Fruit fly (Drosophila melanogaster) whole organism, embryonic: ENCODE measurements around the gene mRpS26.
A peak's percentile ranks its signal among the peaks of the same experiment; 100 is the strongest.

Experiments
- C15 ChIP-seq: fragments of 200-800 bp; sonication (Bioruptor generic); IDR thresholded peaks from 3 replicates; pipeline ENCODE4 v1.3.6; 2022; ENCODE audit warnings: missing biosample characterization, missing genetic modification characterization
- CG10321 ChIP-seq: fragments of 200-800 bp; sonication (Bioruptor generic); IDR thresholded peaks from 2 replicates; pipeline ENCODE4 v1.3.6; 2022; ENCODE audit warnings: missing biosample characterization, missing genetic modification characterization
- CG12104 ChIP-seq: fragments of 200-800 bp; sonication (Bioruptor generic); optimal IDR thresholded peaks from 3 replicates; lab custom pipeline; 2016; ENCODE audit warnings: missing biosample characterization, missing genetic modification characterization
- CG13424 ChIP-seq: fragments of 200-800 bp; sonication (Bioruptor generic); optimal IDR thresholded peaks from 2 replicates; lab custom pipeline; 2019; ENCODE audit warnings: missing biosample characterization, mild to moderate bottlenecking, missing genetic modification characterization, moderate library complexity
- CG14014 ChIP-seq: fragments of 200-800 bp; sonication (Bioruptor generic); IDR thresholded peaks from 2 replicates; pipeline ENCODE4 v1.3.6; 2022; ENCODE audit warnings: missing biosample characterization, missing genetic modification characterization
- CG14965 ChIP-seq: fragments of 200-800 bp; sonication (Bioruptor generic); optimal IDR thresholded peaks from 2 replicates; lab custom pipeline; 2016; ENCODE audit warnings: missing biosample characterization, missing genetic modification characterization, borderline replicate concordance
- CG15269 ChIP-seq: fragments of 200-800 bp; sonication (Bioruptor generic); optimal IDR thresholded peaks from 2 replicates; lab custom pipeline; 2018; ENCODE audit warnings: missing biosample characterization, mild to moderate bottlenecking, missing genetic modification characterization, moderate library complexity
- CG1529 ChIP-seq: fragments of 200-800 bp; sonication (Bioruptor generic); optimal IDR thresholded peaks from 3 replicates; lab custom pipeline; 2018; ENCODE audit warnings: missing biosample characterization, missing genetic modification characterization
- CG1647 ChIP-seq: fragments of 200-800 bp; sonication (Bioruptor generic); optimal IDR thresholded peaks from 3 replicates; lab custom pipeline; 2016; ENCODE audit warnings: missing biosample characterization, missing genetic modification characterization
- CG16863 ChIP-seq: fragments of 200-800 bp; sonication (Bioruptor generic); optimal IDR thresholded peaks from 3 replicates; lab custom pipeline; 2016; ENCODE audit warnings: missing biosample characterization, missing genetic modification characterization
- CG17186 ChIP-seq: fragments of 200-800 bp; sonication (Bioruptor generic); optimal IDR thresholded peaks from 3 replicates; lab custom pipeline; 2017; ENCODE audit warnings: missing biosample characterization, missing genetic modification reagents, missing genetic modification characterization
- CG17802 ChIP-seq: fragments of 200-800 bp; sonication (Bioruptor generic); optimal IDR thresholded peaks from 2 replicates; lab custom pipeline; 2018; ENCODE audit warnings: missing biosample characterization, mild to moderate bottlenecking, missing genetic modification characterization, moderate library complexity
- CG18599 ChIP-seq: fragments of 200-800 bp; sonication (Bioruptor generic); optimal IDR thresholded peaks from 3 replicates; lab custom pipeline; 2017; ENCODE audit warnings: missing biosample characterization, missing genetic modification characterization, mild to moderate bottlenecking, moderate library complexity, missing genetic modification reagents
- CG2116 ChIP-seq: fragments of 200-800 bp; sonication (Bioruptor generic); optimal IDR thresholded peaks from 3 replicates; lab custom pipeline; 2018; ENCODE audit warnings: missing biosample characterization, mild to moderate bottlenecking, missing genetic modification characterization
- CG31441 ChIP-seq: fragments of 200-800 bp; sonication (Bioruptor generic); IDR thresholded peaks from 2 replicates; pipeline ENCODE4 v1.3.6; 2022; ENCODE audit warnings: missing biosample characterization, missing genetic modification characterization
- CG4282 ChIP-seq: fragments of 200-800 bp; sonication (Bioruptor generic); optimal IDR thresholded peaks from 2 replicates; lab custom pipeline; 2016; ENCODE audit warnings: missing biosample characterization, missing genetic modification characterization
- CG4820 ChIP-seq: fragments of 200-800 bp; sonication (Bioruptor generic); optimal IDR thresholded peaks from 3 replicates; lab custom pipeline; 2016; ENCODE audit warnings: missing biosample characterization, missing genetic modification characterization
- CG8281 ChIP-seq: fragments of 200-800 bp; sonication (Bioruptor generic); optimal IDR thresholded peaks from 2 replicates; lab custom pipeline; 2018; ENCODE audit warnings: missing biosample characterization, mild to moderate bottlenecking, missing genetic modification characterization, moderate library complexity
- CG8765 ChIP-seq: fragments of 200-800 bp; sonication (Bioruptor generic); IDR thresholded peaks from 2 replicates; pipeline ENCODE4 v1.3.6; 2022; ENCODE audit warnings: missing biosample characterization, missing genetic modification characterization
- CG9609 ChIP-seq: fragments of 200-800 bp; sonication (Bioruptor generic); optimal IDR thresholded peaks from 3 replicates; lab custom pipeline; 2016; ENCODE audit warnings: missing biosample characterization, missing genetic modification characterization
- CkIIα-i1 ChIP-seq: fragments of 200-800 bp; sonication (Bioruptor generic); IDR thresholded peaks from 2 replicates; pipeline ENCODE4 v1.3.6; 2022; ENCODE audit warnings: missing biosample characterization, missing genetic modification characterization
- D ChIP-seq, 2 experiments: fragments of 200-800 bp in 1 of 2; fragments of >200 bp in 1 of 2; sonication (Bioruptor generic) in 1 of 2; optimal IDR thresholded peaks; 2 replicates in 1 of 2; 3 replicates in 1 of 2; lab custom pipeline; 2017; ENCODE audit warnings: mild to moderate bottlenecking in 1 of 2, missing biosample characterization in 1 of 2, missing genetic modification characterization in 1 of 2, missing genetic modification reagents in 1 of 2
- Fer1 ChIP-seq: fragments of 200-800 bp; sonication (Bioruptor generic); optimal IDR thresholded peaks from 2 replicates; lab custom pipeline; 2017; ENCODE audit warnings: missing biosample characterization, mild to moderate bottlenecking, missing genetic modification characterization
- H15 ChIP-seq: fragments of 200-800 bp; sonication (Bioruptor generic); IDR thresholded peaks from 3 replicates; pipeline ENCODE4 v1.3.6; 2022; ENCODE audit warnings: missing biosample characterization, missing genetic modification characterization
- Kr ChIP-seq: fragments of 200-800 bp; sonication (Bioruptor generic); optimal IDR thresholded peaks from 2 replicates; lab custom pipeline; 2017; ENCODE audit warnings: missing biosample characterization, mild to moderate bottlenecking, missing genetic modification characterization
- Max ChIP-seq: fragments of 200-800 bp; sonication (Bioruptor generic); optimal IDR thresholded peaks from 2 replicates; lab custom pipeline; 2016; ENCODE audit warnings: missing biosample characterization, mild to moderate bottlenecking, missing genetic modification characterization
- NC2α ChIP-seq: fragments of 200-800 bp; sonication (Bioruptor generic); optimal IDR thresholded peaks from 2 replicates; lab custom pipeline; 2016; ENCODE audit warnings: missing biosample characterization, missing genetic modification characterization
- NK7.1 ChIP-seq: fragments of 200-800 bp; sonication (Bioruptor generic); optimal IDR thresholded peaks from 3 replicates; lab custom pipeline; 2016; ENCODE audit warnings: missing biosample characterization, missing genetic modification characterization
- PHDP ChIP-seq: fragments of 200-800 bp; sonication (Bioruptor generic); optimal IDR thresholded peaks from 3 replicates; lab custom pipeline; 2018; ENCODE audit warnings: missing biosample characterization, mild to moderate bottlenecking, missing genetic modification characterization, moderate library complexity
- Ptx1 ChIP-seq: fragments of 200-800 bp; sonication (Bioruptor generic); IDR thresholded peaks from 2 replicates; pipeline ENCODE4 v1.3.6; 2022; ENCODE audit warnings: missing biosample characterization, missing genetic modification characterization
- Tbp ChIP-seq: fragments of >200 bp; optimal IDR thresholded peaks from 2 replicates; lab custom pipeline; 2018; ENCODE audit warnings: missing biosample characterization, missing genetic modification characterization
- Trl ChIP-seq, 3 experiments: fragments of >200 bp in 2 of 3; fragments of 200-800 bp in 1 of 3; sonication (Bioruptor generic) in 1 of 3; optimal IDR thresholded peaks; 2 replicates in 1 of 3; 3 replicates in 2 of 3; lab custom pipeline; 2016 to 2017; ENCODE audit warnings: missing biosample characterization in 1 of 3, missing genetic modification characterization in 1 of 3
- ab ChIP-seq: fragments of 200-800 bp; sonication (Bioruptor generic); optimal IDR thresholded peaks from 2 replicates; lab custom pipeline; 2016; ENCODE audit warnings: missing biosample characterization, missing genetic modification characterization
- ara ChIP-seq: fragments of 200-800 bp; sonication (Bioruptor generic); IDR thresholded peaks from 2 replicates; pipeline ENCODE4 v1.3.6; 2022; ENCODE audit warnings: missing biosample characterization, missing genetic modification characterization
- bab2 ChIP-seq: fragments of 200-800 bp; sonication (Bioruptor generic); optimal IDR thresholded peaks from 2 replicates; lab custom pipeline; 2016; ENCODE audit warnings: missing biosample characterization, missing genetic modification characterization
- da ChIP-seq: fragments of 200-800 bp; sonication (Bioruptor generic); optimal IDR thresholded peaks from 2 replicates; lab custom pipeline; 2016; ENCODE audit warnings: missing biosample characterization, missing genetic modification characterization
- dati ChIP-seq: fragments of 200-800 bp; sonication (Bioruptor generic); IDR thresholded peaks from 2 replicates; pipeline ENCODE4 v1.3.6; 2022; ENCODE audit warnings: missing biosample characterization, missing genetic modification characterization
- jing ChIP-seq: fragments of 200-800 bp; sonication (Bioruptor generic); optimal IDR thresholded peaks from 2 replicates; lab custom pipeline; 2018; ENCODE audit warnings: missing biosample characterization, mild to moderate bottlenecking, missing genetic modification characterization
- kay ChIP-seq: fragments of 200-800 bp; sonication (Bioruptor generic); optimal IDR thresholded peaks from 2 replicates; lab custom pipeline; 2016; ENCODE audit warnings: missing biosample characterization, missing genetic modification characterization
- klu ChIP-seq: fragments of 200-800 bp; sonication (Bioruptor generic); IDR thresholded peaks from 2 replicates; pipeline ENCODE4 v1.3.6; 2022; ENCODE audit warnings: missing biosample characterization, missing genetic modification characterization
- knrl ChIP-seq: fragments of 200-800 bp; sonication (Bioruptor generic); IDR thresholded peaks from 3 replicates; pipeline ENCODE4 v1.3.6; 2022; ENCODE audit warnings: missing biosample characterization, missing genetic modification characterization; ENCODE audit not compliant: partially characterized antibody
- mam ChIP-seq: fragments of 200-800 bp; sonication (Bioruptor generic); optimal IDR thresholded peaks from 3 replicates; lab custom pipeline; 2016; ENCODE audit warnings: missing biosample characterization, missing genetic modification characterization
- odd ChIP-seq: fragments of 200-800 bp; sonication (Bioruptor generic); optimal IDR thresholded peaks from 2 replicates; lab custom pipeline; 2017; ENCODE audit warnings: missing biosample characterization, mild to moderate bottlenecking, missing genetic modification characterization
- pfk ChIP-seq: fragments of 200-800 bp; sonication (Bioruptor generic); optimal IDR thresholded peaks from 2 replicates; lab custom pipeline; 2018; ENCODE audit warnings: missing biosample characterization, mild to moderate bottlenecking, missing genetic modification characterization, moderate library complexity
- pros ChIP-seq: fragments of 200-800 bp; sonication (Bioruptor generic); optimal IDR thresholded peaks from 3 replicates; lab custom pipeline; 2019; ENCODE audit warnings: missing biosample characterization, mild to moderate bottlenecking, missing genetic modification characterization, moderate library complexity
- ssp ChIP-seq: fragments of 200-800 bp; sonication (Bioruptor generic); IDR thresholded peaks from 2 replicates; pipeline ENCODE4 v1.3.6; 2022; ENCODE audit warnings: missing biosample characterization, missing genetic modification characterization
- trh ChIP-seq: fragments of 200-800 bp; sonication (Bioruptor generic); optimal IDR thresholded peaks from 2 replicates; lab custom pipeline; 2016; ENCODE audit warnings: missing biosample characterization, missing genetic modification characterization
- wek ChIP-seq: fragments of 200-800 bp; sonication (Bioruptor generic); optimal IDR thresholded peaks from 3 replicates; lab custom pipeline; 2018; ENCODE audit warnings: missing biosample characterization, mild to moderate bottlenecking, missing genetic modification characterization, moderate library complexity

mRpS26 gene

dm6 chr3L:18106021-18106944 is at the start of gene mRpS26, which contains the start of gene CG13698 (continued):
- TF ChIP-seq ara (GFP tag; lab: Robert Waterston, UW) (peak; percentile 17; the same call in 1 of the 2 replicates), CG8765 (GFP tag; lab: Robert Waterston, UW) (no peak), CG15269 (peak; percentile 72), Kr (GFP tag; lab: Kevin White, UChicago) (no peak), CG4282 (GFP tag; lab: Kevin White, UChicago) (no peak), NC2α (GFP tag; lab: Kevin White, UChicago) (no peak), CG8281 (tag; lab: Kevin White, UChicago) (peak; percentile 45), CG2116 (peak; percentile 96), CG14014 (GFP tag; lab: Robert Waterston, UW) (peak; percentile 51; the same call in 1 of the 2 replicates), kay (GFP tag; lab: Kevin White, UChicago) (peak; percentile 53), C15 (GFP tag; lab: Robert Waterston, UW) (no peak), D (optimal IDR thresholded peaks at IDR 0.05; lab: Kevin White, UChicago) (no peak), D (GFP tag; optimal IDR thresholded peaks at IDR 0.05; lab: Kevin White, UChicago) (no peak), jing (GFP tag; lab: Kevin White, UChicago) (peak; percentile 21), ab (GFP tag; lab: Kevin White, UChicago) (no peak), pros (GFP tag; lab: Kevin White, UChicago) (no peak), Max (GFP tag; lab: Kevin White, UChicago) (peak; percentile 50), knrl (peak; percentile 26; the same call in 1 of the 3 replicates), PHDP (tag; lab: Kevin White, UChicago) (peak; percentile 66), Tbp (GFP tag; lab: Kevin White, UChicago) (no peak), CG1647 (GFP tag; lab: Kevin White, UChicago) (no peak), CG1529 (GFP tag; lab: Kevin White, UChicago) (peak; percentile 53), CG17802 (peak; percentile 24), ssp (GFP tag; lab: Robert Waterston, UW) (peak; percentile 51), NK7.1 (GFP tag; lab: Kevin White, UChicago) (no peak), Ptx1 (GFP tag; lab: Robert Waterston, UW) (peak; percentile 78), Trl (optimal IDR thresholded peaks at IDR 0.05; lab: Kevin White, UChicago) (no peak), Trl (GFP tag; optimal IDR thresholded peaks at IDR 0.05; lab: Kevin White, UChicago) (peak; percentile 40), CkIIα-i1 (no peak), CG18599 (GFP tag; lab: Kevin White, UChicago) (peak; percentile 82), CG12104 (GFP tag; lab: Kevin White, UChicago) (peak; percentile 53), wek (no peak), CG9609 (GFP tag; lab: Kevin White, UChicago) (no peak), CG10321 (GFP tag; lab: Robert Waterston, UW) (no peak), trh (GFP tag; lab: Kevin White, UChicago) (peak; percentile 46), mam (peak; percentile 62), H15 (GFP tag; lab: Robert Waterston, UW) (0 out of 3 replicates have a peak, but pooled peaks have one; percentile 39), CG13424 (tag; lab: Kevin White, UChicago) (peak; percentile 84), CG17186 (GFP tag; lab: Kevin White, UChicago) (peak; percentile 49), klu (peak; percentile 29; the same call in 1 of the 2 replicates), bab2 (peak; percentile 36), CG4820 (GFP tag; lab: Kevin White, UChicago) (peak; percentile 69), CG31441 (peak; percentile 83), da (GFP tag; lab: Kevin White, UChicago) (no peak), odd (GFP tag; lab: Kevin White, UChicago) (peak; percentile 65), pfk (GFP tag; lab: Kevin White, UChicago) (no peak), dati (no peak), CG16863 (peak; percentile 7), CG14965 (GFP tag; lab: Kevin White, UChicago) (no peak), Fer1 (GFP tag; lab: Kevin White, UChicago) (peak; percentile 71)
